Worm (Caenorhabditis elegans) whole organism, young adult: ENCODE results near the gene twk-10.

Source experiments
- D2030.7 ChIP-seq: fragments of 200-800 bp; sonication (Bioruptor generic); IDR thresholded peaks from 2 replicates; pipeline ENCODE4 v1.3.6; 2022; ENCODE audit warnings: missing genetic modification reagents, missing genetic modification characterization, missing compliant biosample characterization
- F52B5.7 ChIP-seq: sonication (generic microtip); optimal IDR thresholded peaks from 2 replicates; lab custom pipeline; 2016; ENCODE audit warnings: mild to moderate bottlenecking, missing genetic modification characterization, missing compliant biosample characterization
- F57A8.1 ChIP-seq: fragments of 200-800 bp; sonication (Bioruptor generic); optimal IDR thresholded peaks from 2 replicates; lab custom pipeline; 2018; ENCODE audit warnings: mild to moderate bottlenecking, missing genetic modification characterization, moderate library complexity, missing compliant biosample characterization
- F57C9.4 ChIP-seq: sonication (generic microtip); optimal IDR thresholded peaks from 2 replicates; lab custom pipeline; 2017; ENCODE audit warnings: mild to moderate bottlenecking, missing genetic modification characterization, missing compliant biosample characterization
- Y67H2A.10 ChIP-seq: fragments of 200-800 bp; sonication (Bioruptor generic); conservative IDR thresholded peaks from 2 replicates; pipeline ENCODE4 v1.3.6; 2022; ENCODE audit warnings: missing genetic modification reagents, missing genetic modification characterization, missing compliant biosample characterization
- aptf-2 ChIP-seq: fragments of 200-800 bp; sonication (Bioruptor generic); conservative IDR thresholded peaks from 2 replicates; pipeline ENCODE4 v1.3.6; 2022; ENCODE audit warnings: missing genetic modification reagents, missing genetic modification characterization, missing compliant biosample characterization
- atf-7 ChIP-seq: sonication (generic microtip); optimal IDR thresholded peaks from 2 replicates; lab custom pipeline; 2017; ENCODE audit warnings: mild to moderate bottlenecking, missing genetic modification characterization, missing compliant biosample characterization
- athp-1 ChIP-seq: sonication (generic microtip); optimal IDR thresholded peaks from 2 replicates; lab custom pipeline; 2017; ENCODE audit warnings: mild to moderate bottlenecking, missing genetic modification characterization, missing compliant biosample characterization
- attf-5 ChIP-seq: fragments of 200-800 bp; sonication (Bioruptor generic); optimal IDR thresholded peaks from 2 replicates; lab custom pipeline; 2018; ENCODE audit warnings: mild to moderate bottlenecking, missing genetic modification characterization, missing compliant biosample characterization
- ccch-3 ChIP-seq: fragments of 200-800 bp; sonication (Bioruptor generic); optimal IDR thresholded peaks from 2 replicates; lab custom pipeline; 2018; ENCODE audit warnings: mild to moderate bottlenecking, missing genetic modification characterization, missing compliant biosample characterization
- ceh-100 ChIP-seq: fragments of 200-800 bp; sonication (Bioruptor generic); IDR thresholded peaks from 2 replicates; pipeline ENCODE4 v1.3.6; 2022; ENCODE audit warnings: missing genetic modification reagents, missing genetic modification characterization, missing compliant biosample characterization
- chd-7 ChIP-seq: sonication (generic microtip); optimal IDR thresholded peaks from 2 replicates; lab custom pipeline; 2016; ENCODE audit warnings: mild to moderate bottlenecking, missing genetic modification characterization, moderate library complexity, missing compliant biosample characterization
- die-1 ChIP-seq: sonication (generic microtip); optimal IDR thresholded peaks from 2 replicates; lab custom pipeline; 2016; ENCODE audit warnings: missing genotype, mild to moderate bottlenecking, missing genetic modification characterization, missing compliant biosample characterization
- egl-18 ChIP-seq: fragments of 200-800 bp; sonication (Bioruptor generic); IDR thresholded peaks from 2 replicates; pipeline ENCODE4 v1.3.6; 2022; ENCODE audit warnings: missing genetic modification reagents, missing genetic modification characterization, missing compliant biosample characterization
- gei-17 ChIP-seq: fragments of 200-800 bp; sonication (Bioruptor generic); optimal IDR thresholded peaks from 2 replicates; lab custom pipeline; 2018; ENCODE audit warnings: mild to moderate bottlenecking, missing genetic modification characterization, missing compliant biosample characterization
- him-1 ChIP-seq: sonication (generic microtip); optimal IDR thresholded peaks from 2 replicates; lab custom pipeline; 2016; ENCODE audit warnings: missing genotype, missing genetic modification reagents, missing genetic modification characterization, missing compliant biosample characterization
- hmg-1.2 ChIP-seq: fragments of 200-800 bp; sonication (Bioruptor generic); IDR thresholded peaks from 2 replicates; pipeline ENCODE4 v1.3.6; 2022; ENCODE audit warnings: missing genetic modification reagents, missing genetic modification characterization, missing compliant biosample characterization
- lag-1 ChIP-seq: fragments of 200-800 bp; sonication (Bioruptor generic); IDR thresholded peaks from 2 replicates; pipeline ENCODE4 v1.3.6; 2022; ENCODE audit warnings: missing genetic modification reagents, missing genetic modification characterization, missing compliant biosample characterization
- lin-54 ChIP-seq: fragments of 200-800 bp; sonication (Bioruptor generic); optimal IDR thresholded peaks from 2 replicates; lab custom pipeline; 2018; ENCODE audit warnings: mild to moderate bottlenecking, missing genetic modification characterization, missing compliant biosample characterization
- lsl-1 ChIP-seq: fragments of 200-800 bp; sonication (Bioruptor generic); optimal IDR thresholded peaks from 2 replicates; lab custom pipeline; 2018; ENCODE audit warnings: mild to moderate bottlenecking, missing genetic modification characterization, moderate library complexity, missing compliant biosample characterization
- madf-10 ChIP-seq: sonication (generic microtip); optimal IDR thresholded peaks from 2 replicates; lab custom pipeline; 2016; ENCODE audit warnings: mild to moderate bottlenecking, missing genetic modification characterization, missing compliant biosample characterization
- madf-3 ChIP-seq: fragments of 200-800 bp; sonication (Bioruptor generic); IDR thresholded peaks from 2 replicates; pipeline ENCODE4 v1.3.6; 2022; ENCODE audit warnings: missing genetic modification reagents, missing genetic modification characterization, missing compliant biosample characterization
- madf-6 ChIP-seq: fragments of 200-800 bp; sonication (Bioruptor generic); IDR thresholded peaks from 2 replicates; pipeline ENCODE4 v1.3.6; 2022; ENCODE audit warnings: missing genetic modification reagents, missing genetic modification characterization, missing compliant biosample characterization
- mel-28 ChIP-seq: sonication (generic microtip); optimal IDR thresholded peaks from 2 replicates; lab custom pipeline; 2016; ENCODE audit warnings: borderline replicate concordance, mild to moderate bottlenecking, missing genetic modification characterization, missing compliant biosample characterization
- nhr-179 ChIP-seq: sonication (generic microtip); optimal IDR thresholded peaks from 2 replicates; lab custom pipeline; 2016; ENCODE audit warnings: mild to moderate bottlenecking, missing genetic modification characterization, missing compliant biosample characterization
- nhr-27 ChIP-seq: fragments of 200-800 bp; sonication (Bioruptor generic); optimal IDR thresholded peaks from 2 replicates; lab custom pipeline; 2018; ENCODE audit warnings: mild to moderate bottlenecking, missing genetic modification characterization, moderate library complexity, missing compliant biosample characterization
- nhr-80 ChIP-seq: sonication (generic microtip); optimal IDR thresholded peaks from 2 replicates; lab custom pipeline; 2016; ENCODE audit warnings: missing genetic modification characterization, missing compliant biosample characterization
- rec-8 ChIP-seq, 2 experiments: sonication (generic microtip); optimal IDR thresholded peaks; 2 replicates each; lab custom pipeline; 2016; ENCODE audit warnings: mild to moderate bottlenecking in 2 of 2, missing genetic modification characterization in 2 of 2, missing genetic modification reagents in 2 of 2, missing genotype in 2 of 2, missing biosample characterization in 1 of 2, missing compliant biosample characterization in 1 of 2, moderate library complexity in 1 of 2
- repo-1 ChIP-seq: sonication (generic microtip); optimal IDR thresholded peaks from 2 replicates; lab custom pipeline; 2017; ENCODE audit warnings: mild to moderate bottlenecking, missing genetic modification characterization, missing compliant biosample characterization
- sea-2 ChIP-seq: fragments of 200-800 bp; sonication (Bioruptor generic); IDR thresholded peaks from 2 replicates; pipeline ENCODE4 v1.3.6; 2022; ENCODE audit warnings: missing genetic modification characterization, missing compliant biosample characterization
- snpc-4 ChIP-seq, 5 experiments: fragments of 150-350 bp in 1 of 5; sonication (generic microtip) in 4 of 5; optimal IDR thresholded peaks; 2 replicates each; lab custom pipeline; 2014 to 2018; ENCODE audit warnings: missing genetic modification characterization in 5 of 5, missing biosample characterization in 3 of 5, antibody characterized with exemption in 2 of 5, mild to moderate bottlenecking in 2 of 5, missing compliant biosample characterization in 2 of 5, missing genotype in 2 of 5, moderate library complexity in 2 of 5, missing genetic modification reagents in 1 of 5
- sptf-2 ChIP-seq: fragments of 200-800 bp; sonication (Bioruptor generic); optimal IDR thresholded peaks from 2 replicates; lab custom pipeline; 2018; ENCODE audit warnings: mild to moderate bottlenecking, missing genetic modification characterization, missing compliant biosample characterization
- unc-62 ChIP-seq: fragments of 150-350 bp; optimal IDR thresholded peaks from 2 replicates; lab custom pipeline; 2014; ENCODE audit warnings: missing biosample characterization, missing genetic modification reagents, missing genetic modification characterization
- xnd-1 ChIP-seq: sonication (generic microtip); optimal IDR thresholded peaks from 2 replicates; lab custom pipeline; 2016; ENCODE audit warnings: missing genotype, missing genetic modification reagents, missing genetic modification characterization, missing compliant biosample characterization
- ztf-22 ChIP-seq: fragments of 200-800 bp; sonication (Bioruptor generic); optimal IDR thresholded peaks from 2 replicates; lab custom pipeline; 2018; ENCODE audit warnings: mild to moderate bottlenecking, missing genetic modification characterization, moderate library complexity, missing compliant biosample characterization
- ztf-25 ChIP-seq: fragments of 200-800 bp; sonication (Bioruptor generic); IDR thresholded peaks from 2 replicates; pipeline ENCODE4 v1.3.6; 2022; ENCODE audit warnings: missing genetic modification reagents, missing genetic modification characterization, missing compliant biosample characterization
- ztf-26 ChIP-seq: sonication (generic microtip); optimal IDR thresholded peaks from 2 replicates; lab custom pipeline; 2017; ENCODE audit warnings: missing genetic modification characterization, missing compliant biosample characterization

The twk-10 gene

DNA sequence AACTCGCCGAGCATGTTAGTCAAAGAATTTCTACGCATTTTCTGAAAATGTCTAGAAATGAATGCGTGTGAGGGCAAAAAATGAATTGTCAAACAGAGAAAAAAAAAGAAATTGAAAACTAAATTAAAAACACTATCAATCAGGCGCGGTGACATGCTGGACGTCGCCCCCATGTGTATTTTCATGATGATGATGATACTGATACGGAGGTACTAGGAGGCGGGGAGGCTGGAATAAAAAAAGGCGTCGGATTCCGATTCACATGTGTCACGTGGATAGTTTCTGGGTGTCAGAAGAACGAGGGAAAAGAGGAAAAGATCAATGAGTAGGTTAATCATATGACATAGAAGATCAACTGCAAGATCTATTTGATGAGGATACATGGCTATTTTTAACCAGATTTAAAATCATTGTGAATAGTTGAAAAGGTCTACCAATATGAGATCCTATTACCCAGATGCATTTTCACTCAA, 46.8 kb upstream of the twk-10 start, which contains the start of gene W01A11.7:
Gene W01A11.7, minus strand, starts transcription at position 51 of the 473 bp plus-strand sequence.
- TF ChIP-seq ztf-26 (tag; lab: Kevin White, UChicago), result peak; percentile 17
- TF ChIP-seq ceh-100, result no peak
- TF ChIP-seq unc-62 (GFP tag; lab: Kevin White, UChicago), result no peak
- TF ChIP-seq, all 124 proteins: peak for 1

DNA sequence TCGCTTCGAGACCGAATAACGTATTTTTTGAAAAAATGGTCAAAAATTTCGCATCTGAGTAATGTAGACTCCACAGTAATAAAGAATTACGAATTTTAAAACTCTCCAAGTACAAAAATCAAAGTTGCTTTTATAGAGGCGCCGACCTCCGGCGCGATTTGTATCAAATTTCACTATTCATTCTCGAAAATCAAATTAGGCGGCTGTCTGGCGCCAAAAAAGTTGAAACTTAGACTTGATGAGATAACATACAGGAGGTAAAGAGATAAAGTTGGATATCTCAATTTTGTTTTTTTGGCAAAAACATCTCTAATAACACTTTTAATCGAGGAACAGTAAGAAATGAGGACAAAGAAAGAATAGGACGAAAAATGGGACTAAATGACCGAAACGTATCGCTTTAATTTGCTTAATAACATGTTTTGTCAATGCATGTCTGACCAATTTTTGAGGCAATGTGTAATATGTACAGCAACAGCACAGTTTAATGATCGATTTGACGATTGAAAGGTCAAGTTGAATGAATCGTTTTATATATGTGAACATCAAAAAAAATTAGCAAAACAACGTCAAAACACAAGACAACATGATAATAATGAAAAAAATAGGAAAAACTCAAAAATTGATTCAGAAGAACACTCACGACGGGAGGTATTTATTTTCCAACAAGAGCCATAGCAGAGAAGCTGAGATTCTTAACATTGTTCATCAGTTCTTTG, 45.7 kb upstream of the twk-10 start:
- TF ChIP-seq atf-7 (tag; lab: Kevin White, UChicago) (no peak), mel-28 (no peak), gei-17 (no peak), lsl-1 (GFP tag; lab: Kevin White, UChicago) (no peak), nhr-27 (tag; lab: Kevin White, UChicago) (no peak), egl-18 (GFP tag; lab: Robert Waterston, UW) (no peak), ztf-25 (GFP tag; lab: Robert Waterston, UW) (no peak), him-1 (tag; lab: Kevin White, UChicago) (no peak), hmg-1.2 (no peak), chd-7 (no peak), D2030.7 (GFP tag; lab: Robert Waterston, UW) (no peak)

DNA sequence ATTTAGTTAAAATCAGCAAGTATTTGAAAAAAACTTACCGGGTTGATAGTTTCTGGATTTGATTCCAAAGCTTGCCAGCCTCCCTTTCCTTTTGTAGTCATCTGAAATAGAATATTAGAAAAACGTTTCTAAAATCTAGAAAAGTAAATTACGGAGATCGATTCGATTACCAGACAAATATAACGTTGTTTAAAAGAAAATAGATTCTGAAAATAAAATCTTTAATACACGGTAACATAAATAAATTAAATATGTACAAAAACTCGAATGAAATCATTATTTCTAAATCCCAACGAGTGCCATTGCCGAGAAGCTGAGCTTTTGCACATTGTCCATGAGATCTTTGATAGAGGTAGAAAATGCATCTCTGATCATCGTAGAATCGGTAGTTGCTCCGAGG, 43.4 kb upstream of the twk-10 start, which contains the start of gene ubh-3:
Gene ubh-3, minus strand, starts transcription at position 101 of the 400 bp plus-strand sequence.
- TF ChIP-seq aptf-2, result no peak
- TF ChIP-seq rec-8 (tag; optimal IDR thresholded peaks at IDR 0.05; lab: Kevin White, UChicago), result no peak
- TF ChIP-seq athp-1 (tag; lab: Kevin White, UChicago), result no peak
- TF ChIP-seq madf-3 (GFP tag; lab: Robert Waterston, UW), result no peak
- no peak for TF ChIP-seq ccch-3 (GFP tag; lab: Kevin White, UChicago)
- no peak for TF ChIP-seq madf-10 (tag; lab: Kevin White, UChicago)
- no peak for TF ChIP-seq lin-54 (GFP tag; lab: Kevin White, UChicago)
- no peak for TF ChIP-seq lag-1
- TF ChIP-seq die-1, result no peak

DNA sequence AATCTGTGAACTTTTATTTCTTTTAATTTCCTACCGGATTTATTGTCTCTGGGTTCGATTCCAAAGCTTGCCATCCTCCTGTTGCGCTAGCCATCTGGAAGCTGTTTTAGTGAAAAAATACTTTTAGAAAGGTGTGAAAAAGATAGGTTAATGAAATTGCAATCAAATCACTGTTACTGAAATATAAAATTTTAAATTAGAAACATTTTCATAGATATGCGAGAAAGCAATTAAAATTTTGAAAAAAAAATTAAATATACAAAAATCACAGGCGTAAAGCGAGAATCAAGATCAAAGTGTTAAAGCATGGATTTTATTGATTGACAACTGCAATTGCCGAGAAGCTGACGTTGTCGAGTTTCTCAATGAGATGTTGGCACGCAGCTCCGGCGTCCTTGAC, 42.4 kb upstream of the twk-10 start, which contains the start of gene ubh-2:
Gene ubh-2, minus strand, starts transcription at position 101 of the 400 bp plus-strand sequence.
- TF ChIP-seq ztf-22 (GFP tag; lab: Kevin White, UChicago) (no peak), F52B5.7 (tag; lab: Kevin White, UChicago) (no peak), attf-5 (GFP tag; lab: Kevin White, UChicago) (no peak)

DNA sequence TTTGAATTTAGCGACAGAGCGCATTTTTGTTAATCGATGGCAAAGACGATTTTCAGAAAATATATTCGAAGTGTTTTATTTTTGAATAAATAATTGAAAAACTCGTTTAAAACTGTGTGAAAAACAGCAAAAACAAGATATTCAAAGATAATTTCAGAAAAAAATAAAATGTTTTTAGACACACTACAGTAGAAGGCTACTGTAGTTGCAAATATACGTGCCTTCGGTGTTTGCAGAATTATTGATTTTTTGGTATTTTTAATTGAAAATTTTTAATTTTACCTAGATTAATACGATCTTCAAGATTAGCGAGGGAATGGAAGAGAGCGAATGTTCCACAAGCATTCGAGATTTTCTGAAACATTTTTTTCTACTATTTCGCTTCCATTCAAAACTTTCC, 41.5 kb upstream of the twk-10 start:
- TF ChIP-seq xnd-1 (tag; lab: Kevin White, UChicago), result peak; percentile 3
- no peak for TF ChIP-seq nhr-179
- no peak for TF ChIP-seq sea-2 (GFP tag; lab: Robert Waterston, UW)
- peak; percentile 49; the same call in 1 of the 2 replicates for TF ChIP-seq madf-6 (GFP tag; lab: Robert Waterston, UW)
- no peak for TF ChIP-seq repo-1 (tag; lab: Kevin White, UChicago)
- no peak for TF ChIP-seq Y67H2A.10
- TF ChIP-seq F57C9.4, result no peak
- TF ChIP-seq nhr-80 (tag; lab: Kevin White, UChicago), result no peak
- TF ChIP-seq sptf-2, result no peak
- peak; percentile 88 for TF ChIP-seq lsl-1 (GFP tag; lab: Kevin White, UChicago)
- no peak for TF ChIP-seq him-1 (tag; lab: Kevin White, UChicago)
- no peak for TF ChIP-seq snpc-4 (GFP tag; optimal IDR thresholded peaks at IDR 0.05; lab: Kevin White, UChicago)
- TF ChIP-seq snpc-4 (tag; optimal IDR thresholded peaks at IDR 0.05; lab: Kevin White, UChicago), result no peak
- TF ChIP-seq rec-8 (tag; optimal IDR thresholded peaks at IDR 0.05; lab: Kevin White, UChicago), result no peak
- TF ChIP-seq F57A8.1 (GFP tag; lab: Kevin White, UChicago), result no peak
- TF ChIP-seq egl-18 (GFP tag; lab: Robert Waterston, UW), result no peak
- TF ChIP-seq, all 124 proteins: peak for 3
